Fruit fly (Drosophila melanogaster): ENCODE results near the gene CG14020.

dm6 chr2L:5520757-5521156 is 3.2 kb downstream of the CG14020 start:
- no peak for TF ChIP-seq kay (GFP tag; ENCODE audit: borderline replicate concordance)
- TF ChIP-seq Clk (GFP tag; optimal IDR thresholded peaks at IDR 0.05), result no peak
- no peak for TF ChIP-seq CG7101 (tag; optimal IDR thresholded peaks at IDR 0.05)
- TF ChIP-seq CG5204 (GFP tag; optimal IDR thresholded peaks at IDR 0.05), result no peak
- TF ChIP-seq Hr96 (GFP tag; optimal IDR thresholded peaks at IDR 0.05), result no peak
- TF ChIP-seq CG11617 (GFP tag; optimal IDR thresholded peaks at IDR 0.05), result no peak
- no peak for TF ChIP-seq CG12768 (GFP tag; optimal IDR thresholded peaks at IDR 0.05)
- TF ChIP-seq bab1 (GFP tag; optimal IDR thresholded peaks at IDR 0.05), result no peak

All from whole organism, adult.